Fruit fly (Drosophila melanogaster) whole organism, embryonic: Measurements from ENCODE around the gene RpLP1.

ENCODE experiments used
- CG10147 ChIP-seq: fragments of 200-800 bp; sonication (Bioruptor generic); optimal IDR thresholded peaks from 2 replicates; lab custom pipeline; 2019; ENCODE audit warnings: missing biosample characterization, mild to moderate bottlenecking, missing genetic modification characterization, moderate library complexity
- CG10654 ChIP-seq: fragments of 200-800 bp; sonication (Bioruptor generic); optimal IDR thresholded peaks from 2 replicates; lab custom pipeline; 2016; ENCODE audit warnings: missing biosample characterization, missing genetic modification characterization
- CG11247 ChIP-seq: fragments of 200-800 bp; sonication (Bioruptor generic); IDR thresholded peaks from 2 replicates; pipeline ENCODE4 v1.3.6; 2022; ENCODE audit warnings: missing biosample characterization, missing genetic modification characterization
- CG11560 ChIP-seq: fragments of 200-800 bp; sonication (Bioruptor generic); IDR thresholded peaks from 3 replicates; pipeline ENCODE4 v1.3.6; 2022; ENCODE audit warnings: missing biosample characterization, missing genetic modification characterization
- CG12299 ChIP-seq: fragments of 200-800 bp; sonication (Bioruptor generic); optimal IDR thresholded peaks from 2 replicates; lab custom pipeline; 2018; ENCODE audit warnings: missing biosample characterization, mild to moderate bottlenecking, missing genetic modification characterization
- CG12769 ChIP-seq: fragments of 200-800 bp; sonication (Bioruptor generic); optimal IDR thresholded peaks from 2 replicates; lab custom pipeline; 2019; ENCODE audit warnings: missing biosample characterization, mild to moderate bottlenecking, missing genetic modification characterization, moderate library complexity
- CG13424 ChIP-seq: fragments of 200-800 bp; sonication (Bioruptor generic); optimal IDR thresholded peaks from 2 replicates; lab custom pipeline; 2019; ENCODE audit warnings: missing biosample characterization, mild to moderate bottlenecking, missing genetic modification characterization, moderate library complexity
- CG13894 ChIP-seq: fragments of 200-800 bp; sonication (Bioruptor generic); optimal IDR thresholded peaks from 3 replicates; lab custom pipeline; 2018; ENCODE audit warnings: missing biosample characterization, mild to moderate bottlenecking, missing genetic modification characterization, moderate library complexity
- CG16863 ChIP-seq: fragments of 200-800 bp; sonication (Bioruptor generic); optimal IDR thresholded peaks from 3 replicates; lab custom pipeline; 2016; ENCODE audit warnings: missing biosample characterization, missing genetic modification characterization
- CG30431 ChIP-seq: fragments of 200-800 bp; sonication (Bioruptor generic); optimal IDR thresholded peaks from 2 replicates; lab custom pipeline; 2017; ENCODE audit warnings: missing biosample characterization, missing genetic modification characterization
- CG3065 ChIP-seq: fragments of 200-800 bp; sonication (Bioruptor generic); optimal IDR thresholded peaks from 2 replicates; lab custom pipeline; 2016; ENCODE audit warnings: missing biosample characterization, missing genetic modification characterization
- CG31365 ChIP-seq: fragments of 200-800 bp; sonication (Bioruptor generic); optimal IDR thresholded peaks from 2 replicates; lab custom pipeline; 2018; ENCODE audit warnings: missing biosample characterization, mild to moderate bottlenecking, missing genetic modification characterization
- CG4404 ChIP-seq: fragments of 200-800 bp; sonication (Bioruptor generic); IDR thresholded peaks from 2 replicates; pipeline ENCODE4 v1.3.6; 2022; ENCODE audit warnings: missing biosample characterization, missing genetic modification characterization
- CG4424 ChIP-seq: fragments of 200-800 bp; sonication (Bioruptor generic); optimal IDR thresholded peaks from 3 replicates; lab custom pipeline; 2016; ENCODE audit warnings: missing biosample characterization, missing genetic modification characterization
- CG5180 ChIP-seq: fragments of 200-800 bp; sonication (Bioruptor generic); optimal IDR thresholded peaks from 3 replicates; lab custom pipeline; 2017; ENCODE audit warnings: missing biosample characterization, missing genetic modification characterization, mild to moderate bottlenecking, moderate library complexity, missing genetic modification reagents
- CG6175 ChIP-seq: fragments of 200-800 bp; sonication (Bioruptor generic); IDR thresholded peaks from 3 replicates; pipeline ENCODE4 v1.3.6; 2022; ENCODE audit warnings: missing biosample characterization, missing genetic modification characterization
- Deaf1 ChIP-seq: fragments of 200-800 bp; optimal IDR thresholded peaks from 3 replicates; lab custom pipeline; 2019; ENCODE audit warnings: missing biosample characterization, mild to moderate bottlenecking, missing genetic modification characterization, moderate library complexity
- Dref ChIP-seq: fragments of 200-800 bp; sonication (Bioruptor generic); IDR thresholded peaks from 2 replicates; pipeline ENCODE4 v1.3.6; 2022; ENCODE audit warnings: missing biosample characterization, missing genetic modification characterization
- HLH54F ChIP-seq: fragments of 200-800 bp; sonication (Bioruptor generic); optimal IDR thresholded peaks from 3 replicates; lab custom pipeline; 2016; ENCODE audit warnings: missing biosample characterization, missing genetic modification characterization
- Lim3 ChIP-seq: fragments of 200-800 bp; sonication (Bioruptor generic); IDR thresholded peaks from 2 replicates; pipeline ENCODE4 v1.3.6; 2022; ENCODE audit warnings: missing biosample characterization, missing genetic modification characterization
- NC2α ChIP-seq: fragments of 200-800 bp; sonication (Bioruptor generic); optimal IDR thresholded peaks from 2 replicates; lab custom pipeline; 2016; ENCODE audit warnings: missing biosample characterization, missing genetic modification characterization
- Side ChIP-seq: fragments of 200-800 bp; sonication (Bioruptor generic); optimal IDR thresholded peaks from 2 replicates; lab custom pipeline; 2016; ENCODE audit warnings: missing biosample characterization, missing genetic modification characterization
- Trl ChIP-seq, 3 experiments: fragments of >200 bp in 2 of 3; fragments of 200-800 bp in 1 of 3; sonication (Bioruptor generic) in 1 of 3; optimal IDR thresholded peaks; 2 replicates in 1 of 3; 3 replicates in 2 of 3; lab custom pipeline; 2016 to 2017; ENCODE audit warnings: missing biosample characterization in 1 of 3, missing genetic modification characterization in 1 of 3
- Xrp1 ChIP-seq: fragments of 200-800 bp; sonication (Bioruptor generic); IDR thresholded peaks from 2 replicates; pipeline ENCODE4 v1.3.6; 2022; ENCODE audit warnings: missing biosample characterization, missing genetic modification characterization
- br ChIP-seq: fragments of >200 bp; optimal IDR thresholded peaks from 2 replicates; lab custom pipeline; 2017
- chn ChIP-seq: fragments of 200-800 bp; sonication (Bioruptor generic); optimal IDR thresholded peaks from 2 replicates; lab custom pipeline; 2016; ENCODE audit warnings: missing biosample characterization, missing genetic modification characterization
- croc ChIP-seq: fragments of 200-800 bp; sonication (Bioruptor generic); conservative IDR thresholded peaks from 3 replicates; pipeline ENCODE4 v1.3.6; 2022; ENCODE audit warnings: missing biosample characterization, missing genetic modification characterization
- crp ChIP-seq, 2 experiments: fragments of 200-800 bp; sonication (Bioruptor generic); optimal IDR thresholded peaks; 2 replicates in 1 of 2; 3 replicates in 1 of 2; lab custom pipeline; 2017; ENCODE audit warnings: missing biosample characterization in 2 of 2, missing genetic modification characterization in 2 of 2, mild to moderate bottlenecking in 1 of 2, moderate library complexity in 1 of 2
- cwo ChIP-seq: fragments of 200-800 bp; sonication (Bioruptor generic); optimal IDR thresholded peaks from 3 replicates; lab custom pipeline; 2017; ENCODE audit warnings: missing biosample characterization, missing genetic modification characterization, mild to moderate bottlenecking, moderate library complexity, missing genetic modification reagents
- dmrt11E ChIP-seq: fragments of 200-800 bp; sonication (Bioruptor generic); optimal IDR thresholded peaks from 3 replicates; lab custom pipeline; 2018; ENCODE audit warnings: missing biosample characterization, mild to moderate bottlenecking, missing genetic modification characterization, moderate library complexity
- dmrt99B ChIP-seq: fragments of 200-800 bp; sonication (Bioruptor generic); optimal IDR thresholded peaks from 2 replicates; lab custom pipeline; 2018; ENCODE audit warnings: missing biosample characterization, mild to moderate bottlenecking, missing genetic modification characterization, moderate library complexity
- gce ChIP-seq: fragments of 200-800 bp; sonication (Bioruptor generic); IDR thresholded peaks from 3 replicates; pipeline ENCODE4 v1.3.6; 2022; ENCODE audit warnings: missing biosample characterization, missing genetic modification characterization
- gsb-n ChIP-seq: fragments of 200-800 bp; sonication (Bioruptor generic); optimal IDR thresholded peaks from 3 replicates; lab custom pipeline; 2018; ENCODE audit warnings: missing biosample characterization, mild to moderate bottlenecking, missing genetic modification characterization
- jumu ChIP-seq: fragments of 200-800 bp; sonication (Bioruptor generic); optimal IDR thresholded peaks from 3 replicates; lab custom pipeline; 2016; ENCODE audit warnings: missing biosample characterization, missing genetic modification characterization
- nau ChIP-seq: fragments of 200-800 bp; sonication (Bioruptor generic); optimal IDR thresholded peaks from 3 replicates; lab custom pipeline; 2017; ENCODE audit warnings: missing biosample characterization, mild to moderate bottlenecking, missing genetic modification characterization, missing genetic modification reagents
- org-1 ChIP-seq: fragments of 200-800 bp; sonication (Bioruptor generic); optimal IDR thresholded peaks from 2 replicates; lab custom pipeline; 2017; ENCODE audit warnings: missing biosample characterization, missing genetic modification characterization
- pan ChIP-seq, 4 experiments: fragments of >200 bp in 3 of 4; fragments of 200-800 bp in 1 of 4; sonication (Bioruptor generic) in 1 of 4; optimal IDR thresholded peaks in 3 of 4; IDR thresholded peaks in 1 of 4; 2 replicates each; pipeline versions ENCODE4 v1.3.6 to Lab custom; 2017 to 2022; ENCODE audit warnings: missing biosample characterization in 2 of 4, missing genetic modification characterization in 2 of 4, mixed read lengths in 1 of 4
- prd ChIP-seq, 3 experiments: fragments of >200 bp in 2 of 3; fragments of 200-800 bp in 1 of 3; sonication (Bioruptor generic) in 1 of 3; optimal IDR thresholded peaks in 2 of 3; IDR thresholded peaks in 1 of 3; 2 replicates in 2 of 3; 3 replicates in 1 of 3; pipeline versions ENCODE4 v1.3.6 to Lab custom; 2017 to 2022; ENCODE audit warnings: missing biosample characterization in 1 of 3, missing genetic modification characterization in 1 of 3
- pros ChIP-seq: fragments of 200-800 bp; sonication (Bioruptor generic); optimal IDR thresholded peaks from 3 replicates; lab custom pipeline; 2019; ENCODE audit warnings: missing biosample characterization, mild to moderate bottlenecking, missing genetic modification characterization, moderate library complexity
- row ChIP-seq: fragments of 200-800 bp; sonication (Bioruptor generic); IDR thresholded peaks from 3 replicates; pipeline ENCODE4 v1.3.6; 2022; ENCODE audit warnings: missing biosample characterization, missing genetic modification characterization
- run ChIP-seq: fragments of 200-800 bp; sonication (Bioruptor generic); optimal IDR thresholded peaks from 3 replicates; lab custom pipeline; 2018; ENCODE audit warnings: missing biosample characterization, mild to moderate bottlenecking, missing genetic modification characterization
- sens-2 ChIP-seq: fragments of 200-800 bp; sonication (Bioruptor generic); IDR thresholded peaks from 2 replicates; pipeline ENCODE4 v1.3.6; 2022; ENCODE audit warnings: missing biosample characterization, missing genetic modification characterization
- slou ChIP-seq: fragments of 200-800 bp; sonication (Bioruptor generic); optimal IDR thresholded peaks from 3 replicates; lab custom pipeline; 2016; ENCODE audit warnings: missing biosample characterization, missing genetic modification characterization
- stc ChIP-seq: fragments of 200-800 bp; sonication (Bioruptor generic); IDR thresholded peaks from 2 replicates; pipeline ENCODE4 v1.3.6; 2022; ENCODE audit warnings: missing biosample characterization, missing genetic modification characterization
- twi ChIP-seq: fragments of 200-800 bp; optimal IDR thresholded peaks from 2 replicates; lab custom pipeline; 2019; ENCODE audit warnings: missing biosample characterization, mild to moderate bottlenecking, missing genetic modification characterization, moderate library complexity
- tx ChIP-seq: fragments of 200-800 bp; sonication (Bioruptor generic); optimal IDR thresholded peaks from 2 replicates; lab custom pipeline; 2016; ENCODE audit warnings: missing biosample characterization, missing genetic modification characterization
- vvl ChIP-seq: fragments of 200-800 bp; sonication (Bioruptor generic); IDR thresholded peaks from 2 replicates; pipeline ENCODE4 v1.3.6; 2022; ENCODE audit warnings: missing biosample characterization, missing genetic modification characterization
- zfh2 ChIP-seq: fragments of 200-800 bp; sonication (Bioruptor generic); optimal IDR thresholded peaks from 2 replicates; lab custom pipeline; 2016; ENCODE audit warnings: missing biosample characterization, missing genetic modification characterization

RpLP1 gene

dm6 chr2L:429680-430484, 10.1 kb downstream of the RpLP1 start (continued):
- TF ChIP-seq cwo (GFP tag; lab: Kevin White, UChicago) (no peak), row (GFP tag; lab: Robert Waterston, UW) (peak; percentile 66; the same call in 2 of the 3 replicates), Side (peak; percentile 65), CG11560 (tag; lab: Robert Waterston, UW) (no peak), run (tag; lab: Kevin White, UChicago) (no peak), prd (optimal IDR thresholded peaks at IDR 0.05; lab: Kevin White, UChicago) (no peak), prd (GFP tag; IDR thresholded peaks at IDR 0.05; lab: Robert Waterston, UW) (peak; percentile 64; the same call in 2 of the 3 replicates), vvl (GFP tag; lab: Robert Waterston, UW) (peak; percentile 65), crp (GFP tag; optimal IDR thresholded peaks at IDR 0.05; lab: Kevin White, UChicago) (no peak), CG16863 (peak; percentile 57), sens-2 (no peak), gce (GFP tag; lab: Robert Waterston, UW) (no peak), CG13894 (tag; lab: Kevin White, UChicago) (peak; percentile 41), HLH54F (GFP tag; lab: Kevin White, UChicago) (peak; percentile 37), CG10147 (GFP tag; lab: Kevin White, UChicago) (no peak), org-1 (GFP tag; lab: Kevin White, UChicago) (peak; percentile 18), Dref (GFP tag; lab: Robert Waterston, UW) (no peak), zfh2 (GFP tag; lab: Kevin White, UChicago) (peak; percentile 43), CG3065 (GFP tag; lab: Kevin White, UChicago) (no peak), slou (GFP tag; lab: Kevin White, UChicago) (no peak), jumu (GFP tag; lab: Kevin White, UChicago) (peak; percentile 72), Deaf1 (no peak), croc (peak; percentile 33; the same call in 1 of the 3 replicates), dmrt99B (tag; lab: Kevin White, UChicago) (peak; percentile 25), stc (GFP tag; lab: Robert Waterston, UW) (no peak), CG12769 (peak; percentile 14), twi (no peak), nau (no peak), br (lab: Kevin White, UChicago) (no peak), CG5180 (GFP tag; lab: Kevin White, UChicago) (no peak), gsb-n (tag; lab: Kevin White, UChicago) (peak; percentile 26), NC2α (GFP tag; lab: Kevin White, UChicago) (no peak), CG30431 (GFP tag; lab: Kevin White, UChicago) (peak; percentile 23), tx (peak; percentile 31), CG31365 (tag; lab: Kevin White, UChicago) (no peak), pros (peak; percentile 36), CG13424 (tag; lab: Kevin White, UChicago) (peak; percentile 17), CG10654 (GFP tag; lab: Kevin White, UChicago) (peak; percentile 19), Trl (optimal IDR thresholded peaks at IDR 0.05; lab: Kevin White, UChicago) (no peak), Trl (GFP tag; optimal IDR thresholded peaks at IDR 0.05; lab: Kevin White, UChicago) (peak; percentile 38), CG12299 (tag; lab: Kevin White, UChicago) (peak; percentile 5), CG4404 (GFP tag; lab: Robert Waterston, UW) (peak; percentile 58; the same call in 1 of the 2 replicates), pan (optimal IDR thresholded peaks at IDR 0.05; lab: Kevin White, UChicago) (no peak), pan (GFP tag; optimal IDR thresholded peaks at IDR 0.05 in 1 of 2, IDR thresholded peaks at IDR 0.05 in 1 of 2) (peak in 1 of 2 experiments; percentile 37), Xrp1 (GFP tag; lab: Robert Waterston, UW) (peak; percentile 84), dmrt11E (tag; lab: Kevin White, UChicago) (peak; percentile 65), Lim3 (GFP tag; lab: Robert Waterston, UW) (no peak), chn (GFP tag; lab: Kevin White, UChicago) (peak; percentile 48), CG6175 (GFP tag; lab: Robert Waterston, UW) (no peak), CG4424 (GFP tag; lab: Kevin White, UChicago) (peak; percentile 38), CG11247 (0 out of 2 replicates have a peak, but pooled peaks have one; percentile 24)
